Worm (Caenorhabditis elegans) whole organism, late embryonic: ENCODE measurements around the gene Y54G2A.77.
A peak's percentile ranks its signal among the peaks of the same experiment; 100 is the strongest.

Source experiments
- C08G9.2 ChIP-seq: sonication (generic microtip); optimal IDR thresholded peaks from 2 replicates; lab custom pipeline; 2016; ENCODE audit warnings: mild to moderate bottlenecking, missing genetic modification characterization, moderate library complexity, missing compliant biosample characterization
- C38D4.7 ChIP-seq: fragments of 200-800 bp; sonication (Bioruptor generic); optimal IDR thresholded peaks from 2 replicates; lab custom pipeline; 2018; ENCODE audit warnings: mild to moderate bottlenecking, missing genetic modification characterization, moderate library complexity, missing compliant biosample characterization
- F13H6.1 ChIP-seq: sonication (generic microtip); optimal IDR thresholded peaks from 2 replicates; lab custom pipeline; 2016; ENCODE audit warnings: missing genetic modification characterization, missing compliant biosample characterization
- T23F11.4 ChIP-seq: fragments of 200-800 bp; sonication (Bioruptor generic); optimal IDR thresholded peaks from 2 replicates; lab custom pipeline; 2018; ENCODE audit warnings: mild to moderate bottlenecking, missing genetic modification characterization, missing compliant biosample characterization
- Y22D7AL.16 ChIP-seq: sonication (generic microtip); optimal IDR thresholded peaks from 2 replicates; lab custom pipeline; 2016; ENCODE audit warnings: missing genetic modification characterization, missing compliant biosample characterization
- ceh-14 ChIP-seq: sonication (generic microtip); optimal IDR thresholded peaks from 2 replicates; lab custom pipeline; 2016; ENCODE audit warnings: missing genotype, missing genetic modification characterization, missing compliant biosample characterization
- ceh-19 ChIP-seq: fragments of 200-800 bp; sonication (Bioruptor generic); optimal IDR thresholded peaks from 2 replicates; lab custom pipeline; 2018; ENCODE audit warnings: mild to moderate bottlenecking, missing genetic modification characterization, missing compliant biosample characterization
- ceh-2 ChIP-seq: sonication (generic microtip); optimal IDR thresholded peaks from 2 replicates; lab custom pipeline; 2016; ENCODE audit warnings: missing genotype, missing genetic modification characterization, missing compliant biosample characterization
- ceh-24 ChIP-seq: sonication (generic microtip); optimal IDR thresholded peaks from 2 replicates; lab custom pipeline; 2016; ENCODE audit warnings: mild to moderate bottlenecking, missing genetic modification characterization, missing compliant biosample characterization
- ceh-31 ChIP-seq: sonication (generic microtip); optimal IDR thresholded peaks from 2 replicates; lab custom pipeline; 2016; ENCODE audit warnings: missing genetic modification characterization, missing compliant biosample characterization
- ceh-6 ChIP-seq: fragments of 200-800 bp; sonication (Bioruptor generic); optimal IDR thresholded peaks from 2 replicates; lab custom pipeline; 2018; ENCODE audit warnings: mild to moderate bottlenecking, missing genetic modification characterization, missing compliant biosample characterization
- dmd-4 ChIP-seq: sonication (generic microtip); optimal IDR thresholded peaks from 2 replicates; lab custom pipeline; 2016; ENCODE audit warnings: borderline replicate concordance, missing genetic modification characterization, missing compliant biosample characterization
- dve-1 ChIP-seq: sonication (generic microtip); optimal IDR thresholded peaks from 2 replicates; lab custom pipeline; 2017; ENCODE audit warnings: antibody characterized with exemption, mild to moderate bottlenecking, missing genetic modification characterization, missing compliant biosample characterization
- elt-2 ChIP-seq: sonication (generic microtip); optimal IDR thresholded peaks from 2 replicates; lab custom pipeline; 2016; ENCODE audit warnings: missing genetic modification reagents, missing genetic modification characterization, missing compliant biosample characterization
- ets-4 ChIP-seq: sonication (generic microtip); optimal IDR thresholded peaks from 2 replicates; lab custom pipeline; 2016; ENCODE audit warnings: missing genetic modification characterization, missing compliant biosample characterization
- gmeb-2 ChIP-seq: sonication (generic microtip); optimal IDR thresholded peaks from 2 replicates; lab custom pipeline; 2016; ENCODE audit warnings: missing genetic modification characterization, inconsistent platforms, missing compliant biosample characterization
- hlh-15 ChIP-seq: sonication (generic microtip); optimal IDR thresholded peaks from 2 replicates; lab custom pipeline; 2016; ENCODE audit warnings: missing genetic modification characterization, missing compliant biosample characterization
- hlh-30 ChIP-seq: sonication (generic microtip); optimal IDR thresholded peaks from 2 replicates; lab custom pipeline; 2017; ENCODE audit warnings: antibody characterized with exemption, missing genetic modification characterization, missing compliant biosample characterization; ENCODE audit not compliant: insufficient read depth
- hlh-8 ChIP-seq: sonication (generic microtip); optimal IDR thresholded peaks from 2 replicates; lab custom pipeline; 2016; ENCODE audit warnings: missing genotype, missing genetic modification characterization, missing compliant biosample characterization
- lim-6 ChIP-seq: sonication (generic microtip); optimal IDR thresholded peaks from 2 replicates; lab custom pipeline; 2016; ENCODE audit warnings: missing genetic modification characterization, missing compliant biosample characterization
- madf-2 ChIP-seq: sonication (generic microtip); optimal IDR thresholded peaks from 2 replicates; lab custom pipeline; 2017; ENCODE audit warnings: missing genetic modification characterization, missing compliant biosample characterization
- nfya-1 ChIP-seq: sonication (generic microtip); optimal IDR thresholded peaks from 2 replicates; lab custom pipeline; 2017; ENCODE audit warnings: missing genetic modification characterization, mild to moderate bottlenecking, missing compliant biosample characterization, antibody characterized with exemption, moderate library complexity
- nhr-11 ChIP-seq: fragments of 150-350 bp; optimal IDR thresholded peaks from 2 replicates; lab custom pipeline; 2014; ENCODE audit warnings: missing biosample characterization, missing genetic modification characterization
- pat-9 ChIP-seq: fragments of 200-800 bp; sonication (Bioruptor generic); optimal IDR thresholded peaks from 2 replicates; lab custom pipeline; 2018; ENCODE audit warnings: mild to moderate bottlenecking, missing genetic modification characterization, moderate library complexity, missing compliant biosample characterization
- pqm-1 ChIP-seq: sonication (generic microtip); optimal IDR thresholded peaks from 2 replicates; lab custom pipeline; 2016; ENCODE audit warnings: missing genetic modification characterization, missing compliant biosample characterization
- pros-1 ChIP-seq: fragments of 150-350 bp; optimal IDR thresholded peaks from 2 replicates; lab custom pipeline; 2014; ENCODE audit warnings: missing biosample characterization, missing genetic modification reagents, missing genetic modification characterization
- ref-2 ChIP-seq: sonication (generic microtip); optimal IDR thresholded peaks from 2 replicates; lab custom pipeline; 2016; ENCODE audit warnings: missing genetic modification characterization, missing compliant biosample characterization
- sdc-2 ChIP-seq: sonication (generic microtip); optimal IDR thresholded peaks from 2 replicates; lab custom pipeline; 2016; ENCODE audit warnings: missing genotype, missing genetic modification characterization, missing compliant biosample characterization
- sox-4 ChIP-seq: sonication (generic microtip); optimal IDR thresholded peaks from 2 replicates; lab custom pipeline; 2017; ENCODE audit warnings: mild to moderate bottlenecking, missing genetic modification characterization, inconsistent platforms, missing compliant biosample characterization
- tbx-2 ChIP-seq: sonication (generic microtip); optimal IDR thresholded peaks from 2 replicates; lab custom pipeline; 2016; ENCODE audit warnings: missing genetic modification characterization, missing compliant biosample characterization
- ttx-3 ChIP-seq: sonication (generic microtip); optimal IDR thresholded peaks from 2 replicates; lab custom pipeline; 2016; ENCODE audit warnings: missing genetic modification reagents, missing genetic modification characterization, missing compliant biosample characterization
- unc-3 ChIP-seq, 2 experiments: fragments of 200-800 bp in 1 of 2; sonication (Bioruptor generic) in 1 of 2; sonication (generic microtip) in 1 of 2; conservative IDR thresholded peaks in 1 of 2; optimal IDR thresholded peaks in 1 of 2; 2 replicates each; pipeline versions ENCODE4 v1.3.6 to Lab custom; 2016 to 2022; ENCODE audit warnings: missing compliant biosample characterization in 2 of 2, missing genetic modification characterization in 2 of 2, missing genetic modification reagents in 1 of 2

Y54G2A.77 gene

ce11 chrIV:2805525-2805924, 43.0 kb downstream of the Y54G2A.77 start, which contains the start of gene Y54G2A.45 (continued):
- TF ChIP-seq ceh-31 (tag; lab: Kevin White, UChicago) (no peak), gmeb-2 (no peak), tbx-2 (tag; lab: Kevin White, UChicago) (peak; percentile 44), nfya-1 (tag; lab: Kevin White, UChicago) (no peak), hlh-30 (tag; lab: Kevin White, UChicago) (peak; percentile 79), sox-4 (tag; lab: Kevin White, UChicago) (peak; percentile 22), pros-1 (no peak), pat-9 (tag; lab: Kevin White, UChicago) (peak; percentile 39), ceh-6 (peak; percentile 23), ttx-3 (tag; lab: Kevin White, UChicago) (peak; percentile 37), Y22D7AL.16 (peak; percentile 49), ceh-24 (tag; lab: Kevin White, UChicago) (no peak), elt-2 (peak; percentile 88), dve-1 (tag; lab: Kevin White, UChicago) (peak; percentile 75), T23F11.4 (peak; percentile 17), sdc-2 (tag; lab: Kevin White, UChicago) (peak; percentile 66)

- TF ChIP-seq Y22D7AL.16 (no peak), madf-2 (no peak), hlh-15 (tag; lab: Kevin White, UChicago) (no peak), ceh-14 (tag; lab: Kevin White, UChicago) (no peak), F13H6.1 (tag; lab: Kevin White, UChicago) (no peak), nfya-1 (tag; lab: Kevin White, UChicago) (no peak), lim-6 (tag; lab: Kevin White, UChicago) (no peak), dve-1 (tag; lab: Kevin White, UChicago) (no peak)
Measured at ce11 chrIV:2808154-2808553, 45.7 kb downstream of the Y54G2A.77 start.

ce11 chrIV:2809208-2809607, 46.7 kb downstream of the Y54G2A.77 start, which contains the start of gene Y54G2A.76:
Y54G2A.76 (plus strand) TSS chrIV:2809410.
- no peak for TF ChIP-seq ref-2 (tag; lab: Kevin White, UChicago)
- no peak for TF ChIP-seq unc-3 (GFP tag; conservative IDR thresholded peaks at IDR 0.05; lab: Robert Waterston, UW)
- TF ChIP-seq unc-3 (tag; optimal IDR thresholded peaks at IDR 0.05; lab: Kevin White, UChicago): no peak
- TF ChIP-seq ceh-24 (tag; lab: Kevin White, UChicago): no peak
- TF ChIP-seq Y22D7AL.16: no peak
- TF ChIP-seq nhr-11 (tag; lab: Kevin White, UChicago): no peak
- TF ChIP-seq ets-4 (tag; lab: Kevin White, UChicago): no peak
- no peak for TF ChIP-seq hlh-8 (tag; lab: Kevin White, UChicago)
- TF ChIP-seq ceh-2: no peak
- TF ChIP-seq dmd-4 (tag; lab: Kevin White, UChicago): no peak
- TF ChIP-seq ceh-14 (tag; lab: Kevin White, UChicago): no peak
- TF ChIP-seq C38D4.7 (GFP tag; lab: Kevin White, UChicago): no peak
- TF ChIP-seq pqm-1 (tag; lab: Kevin White, UChicago): no peak
- TF ChIP-seq ceh-19: no peak
- TF ChIP-seq ttx-3 (tag; lab: Kevin White, UChicago): no peak
- TF ChIP-seq lim-6 (tag; lab: Kevin White, UChicago): no peak
- no peak for TF ChIP-seq C08G9.2 (tag; lab: Kevin White, UChicago)
- no peak for TF ChIP-seq gmeb-2
